Worm (Caenorhabditis elegans) whole organism, L2 larva: ENCODE measurements around the gene F13A2.9.

Source experiments
- aly-2 ChIP-seq: fragments of 150-350 bp; optimal IDR thresholded peaks from 2 replicates; lab custom pipeline; 2014; ENCODE audit warnings: missing biosample characterization, missing genetic modification characterization
- ama-1 ChIP-seq: fragments of 150-350 bp; optimal IDR thresholded peaks from 2 replicates; lab custom pipeline; 2018; ENCODE audit warnings: inconsistent platforms
- egl-27 ChIP-seq: sonication (generic microtip); optimal IDR thresholded peaks from 3 replicates; lab custom pipeline; 2017; ENCODE audit warnings: missing biosample characterization, missing genetic modification reagents, missing genetic modification characterization
- lin-39 ChIP-seq: fragments of 150-350 bp; optimal IDR thresholded peaks from 2 replicates; lab custom pipeline; 2014; ENCODE audit warnings: missing biosample characterization, missing genetic modification reagents, missing genetic modification characterization
- nhr-12 ChIP-seq: fragments of 150-350 bp; optimal IDR thresholded peaks from 2 replicates; lab custom pipeline; 2014; ENCODE audit warnings: missing biosample characterization, missing genetic modification characterization
- nhr-237 ChIP-seq: fragments of 150-350 bp; optimal IDR thresholded peaks from 2 replicates; lab custom pipeline; 2014; ENCODE audit warnings: missing biosample characterization, missing genetic modification characterization
- nhr-6 ChIP-seq: fragments of 150-350 bp; optimal IDR thresholded peaks from 2 replicates; lab custom pipeline; 2014; ENCODE audit warnings: missing biosample characterization, missing genetic modification characterization
- nhr-77 ChIP-seq: fragments of 150-350 bp; optimal IDR thresholded peaks from 2 replicates; lab custom pipeline; 2014; ENCODE audit warnings: missing biosample characterization, missing genetic modification characterization

ce11 chrV:4429576-4429975 lies 42.3 kb upstream of the F13A2.9 start, which contains the start of gene Y47D7A.12:
- TF ChIP-seq nhr-77 (tag; lab: Kevin White, UChicago) (no peak), ama-1 (lab: Kevin White, UChicago) (no peak), lin-39 (tag; lab: Kevin White, UChicago) (no peak), nhr-6 (no peak), aly-2 (no peak), egl-27 (no peak), nhr-237 (tag; lab: Kevin White, UChicago) (no peak), nhr-12 (no peak)
